Worm (Caenorhabditis elegans) whole organism, L4 larva: ENCODE results near the gene ceh-24.

Experiments used
- ZK546.5 ChIP-seq, 2 experiments: sonication (generic microtip); optimal IDR thresholded peaks; 2 replicates each; lab custom pipeline; 2017; ENCODE audit warnings: missing biosample characterization in 2 of 2, missing genetic modification characterization in 2 of 2
- fkh-10 ChIP-seq: fragments of 150-350 bp; optimal IDR thresholded peaks from 2 replicates; lab custom pipeline; 2014; ENCODE audit warnings: missing biosample characterization, missing genetic modification reagents, missing genetic modification characterization

DNA sequence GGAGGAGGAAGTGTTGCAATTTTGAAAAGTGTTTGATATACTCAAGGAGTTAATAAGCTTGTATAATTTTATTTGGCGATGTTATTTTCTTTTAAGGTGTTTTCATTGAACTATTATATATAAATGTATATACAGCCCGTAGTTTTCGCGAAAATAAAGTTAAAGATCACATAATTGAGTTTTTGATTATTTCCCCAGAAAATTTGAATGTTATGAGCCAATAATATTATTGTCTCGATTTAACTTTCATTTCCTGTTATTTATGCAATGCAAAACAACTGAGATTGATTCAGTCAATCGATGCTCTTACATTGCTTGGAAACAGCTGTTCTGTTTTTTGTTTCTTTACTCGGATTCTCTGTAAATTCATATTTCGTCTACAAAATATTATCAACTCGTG lies 35.3 kb downstream of the ceh-24 start, which contains the start of gene srx-133:
- TF ChIP-seq fkh-10 (no peak), ZK546.5 (tag; optimal IDR thresholded peaks at IDR 0.05; lab: Kevin White, UChicago) (no peak)
